Fruit fly (Drosophila melanogaster): Measurements from ENCODE around the gene Srp54.

Srp54 gene

dm6 chr2L:9907320-9908256 is 5.1 kb upstream of the Srp54 start:
- TF ChIP-seq CG2889 (GFP tag; IDR thresholded peaks at IDR 0.05), result no peak
- peak; percentile 2 for TF ChIP-seq CG13624 (GFP tag; optimal IDR thresholded peaks at IDR 0.05)
- no peak for TF ChIP-seq CHES-1-like (GFP tag; optimal IDR thresholded peaks at IDR 0.05)
- no peak for TF ChIP-seq trem (tag; optimal IDR thresholded peaks at IDR 0.05)
- TF ChIP-seq mirr (GFP tag; optimal IDR thresholded peaks at IDR 0.05), result peak; percentile 42
- peak; percentile 66 for TF ChIP-seq CG10979 (tag; optimal IDR thresholded peaks at IDR 0.05)
- TF ChIP-seq CG16813 (GFP tag; IDR thresholded peaks at IDR 0.05; ENCODE audit: partially characterized antibody), result no peak
- TF ChIP-seq caup (GFP tag; optimal IDR thresholded peaks at IDR 0.05; ENCODE audit: severe bottlenecking), result peak; percentile 11
- no peak for TF ChIP-seq CG4617 (GFP tag; optimal IDR thresholded peaks at IDR 0.05; ENCODE audit: borderline replicate concordance)
- TF ChIP-seq row (GFP tag; IDR thresholded peaks at IDR 0.05), result peak; percentile 26; the same call in 1 of the 3 replicates
- TF ChIP-seq Ets97D (GFP tag; optimal IDR thresholded peaks at IDR 0.05), result no peak
- TF ChIP-seq CG1233 (GFP tag; optimal IDR thresholded peaks at IDR 0.05), result no peak
- TF ChIP-seq CG14965 (GFP tag; optimal IDR thresholded peaks at IDR 0.05; ENCODE audit: borderline replicate concordance), result no peak
- TF ChIP-seq CG1832 (GFP tag; optimal IDR thresholded peaks at IDR 0.05), result peak; percentile 46
- no peak for TF ChIP-seq chif (GFP tag; optimal IDR thresholded peaks at IDR 0.05)
- TF ChIP-seq Nf-YB (GFP tag; optimal IDR thresholded peaks at IDR 0.05), result peak; percentile 33
- no peak for TF ChIP-seq CG4424 (GFP tag; optimal IDR thresholded peaks at IDR 0.05)
- no peak for TF ChIP-seq CG6254 (GFP tag; optimal IDR thresholded peaks at IDR 0.05)
- peak; percentile 37 for TF ChIP-seq oc (tag; optimal IDR thresholded peaks at IDR 0.05)
- TF ChIP-seq CG12071 (GFP tag; optimal IDR thresholded peaks at IDR 0.05), result no peak
- no peak for TF ChIP-seq h (optimal IDR thresholded peaks at IDR 0.05)
- TF ChIP-seq nerfin-1 (tag; optimal IDR thresholded peaks at IDR 0.05), result no peak
- peak; percentile 90 for TF ChIP-seq abd-A (tag; optimal IDR thresholded peaks at IDR 0.05)
- TF ChIP-seq CG15479 (GFP tag; optimal IDR thresholded peaks at IDR 0.05), result no peak
- peak; percentile 7; the same call in 1 of the 2 replicates for TF ChIP-seq vvl (GFP tag; IDR thresholded peaks at IDR 0.05)
- TF ChIP-seq CTCF (GFP tag; optimal IDR thresholded peaks at IDR 0.05), result no peak
- peak; percentile 81 for TF ChIP-seq psq (GFP tag; optimal IDR thresholded peaks at IDR 0.05)
- TF ChIP-seq Hmr (GFP tag; optimal IDR thresholded peaks at IDR 0.05), result peak; percentile 1
- no peak for TF ChIP-seq CG17361 (GFP tag; IDR thresholded peaks at IDR 0.05)
- peak; percentile 92 for TF ChIP-seq CG4360 (GFP tag; IDR thresholded peaks at IDR 0.05)
- TF ChIP-seq CG2199 (GFP tag; IDR thresholded peaks at IDR 0.05), result peak; percentile 67; the same call in 1 of the 3 replicates
- TF ChIP-seq CG9797 (GFP tag; optimal IDR thresholded peaks at IDR 0.05), result no peak
- TF ChIP-seq HLHmδ (GFP tag; optimal IDR thresholded peaks at IDR 0.05), result no peak
- TF ChIP-seq Optix (GFP tag; IDR thresholded peaks at IDR 0.05), result no peak
- TF ChIP-seq chm (GFP tag; IDR thresholded peaks at IDR 0.05), result 0 out of 2 replicates have a peak, but pooled peaks have one; percentile 45
- TF ChIP-seq CG2712 (tag; optimal IDR thresholded peaks at IDR 0.05), result peak; percentile 18
- TF ChIP-seq z (GFP tag; IDR thresholded peaks at IDR 0.05), result peak; percentile 54; the same call in 1 of the 3 replicates
- no peak for TF ChIP-seq tup (GFP tag; optimal IDR thresholded peaks at IDR 0.05)
- TF ChIP-seq CG5953 (GFP tag; IDR thresholded peaks at IDR 0.05), result no peak
- TF ChIP-seq grau (tag; optimal IDR thresholded peaks at IDR 0.05), result no peak
- no peak for TF ChIP-seq gro (GFP tag; optimal IDR thresholded peaks at IDR 0.05)
- TF ChIP-seq HmgD (GFP tag; optimal IDR thresholded peaks at IDR 0.05), result no peak
- TF ChIP-seq gcm (GFP tag; optimal IDR thresholded peaks at IDR 0.05), result peak; percentile 9
- TF ChIP-seq lov (optimal IDR thresholded peaks at IDR 0.05), result no peak
- TF ChIP-seq lov (GFP tag; IDR thresholded peaks at IDR 0.05), result no peak
- TF ChIP-seq Hr39 (optimal IDR thresholded peaks at IDR 0.05), result no peak
- no peak for TF ChIP-seq CG6654 (GFP tag; optimal IDR thresholded peaks at IDR 0.05)
- peak; percentile 52 for TF ChIP-seq Deaf1 (tag; optimal IDR thresholded peaks at IDR 0.05)
- no peak for TF ChIP-seq exex (tag; optimal IDR thresholded peaks at IDR 0.05)
- peak; percentile 86 for TF ChIP-seq Med (GFP tag)

Data from whole organism, embryonic.